Fruit fly (Drosophila melanogaster) whole organism, prepupa: ENCODE data around the gene CadN2.

Experiments used
- Blimp-1 ChIP-seq: fragments of 200-800 bp; sonication (Bioruptor generic); optimal IDR thresholded peaks from 3 replicates; lab custom pipeline; 2017; ENCODE audit warnings: missing biosample characterization, missing genetic modification characterization, mild to moderate bottlenecking, moderate library complexity, missing genetic modification reagents
- CG10669 ChIP-seq: fragments of 200-800 bp; sonication (Bioruptor generic); optimal IDR thresholded peaks from 3 replicates; lab custom pipeline; 2018; ENCODE audit warnings: missing biosample characterization, mild to moderate bottlenecking, missing genetic modification characterization, moderate library complexity
- CG11294 ChIP-seq: fragments of 200-800 bp; sonication (Bioruptor generic); IDR thresholded peaks from 2 replicates; pipeline ENCODE4 v1.3.6; 2022; ENCODE audit warnings: missing biosample characterization, missing genetic modification characterization
- CG11762 ChIP-seq: fragments of 200-800 bp; sonication (Bioruptor generic); optimal IDR thresholded peaks from 3 replicates; lab custom pipeline; 2016; ENCODE audit warnings: missing biosample characterization, missing genetic modification characterization; ENCODE audit not compliant: insufficient read depth
- CG11902 ChIP-seq: fragments of 200-800 bp; sonication (Bioruptor generic); optimal IDR thresholded peaks from 3 replicates; lab custom pipeline; 2016; ENCODE audit warnings: missing biosample characterization, missing genetic modification characterization
- CG15336 ChIP-seq: fragments of 200-800 bp; sonication (Bioruptor generic); IDR thresholded peaks from 2 replicates; pipeline ENCODE4 v1.3.6; 2022; ENCODE audit warnings: missing biosample characterization, missing genetic modification characterization
- CG1621 ChIP-seq: fragments of 200-800 bp; sonication (Bioruptor generic); optimal IDR thresholded peaks from 3 replicates; lab custom pipeline; 2018; ENCODE audit warnings: missing biosample characterization, mild to moderate bottlenecking, missing genetic modification characterization
- CG3032 ChIP-seq: fragments of 200-800 bp; optimal IDR thresholded peaks from 2 replicates; lab custom pipeline; 2019; ENCODE audit warnings: missing biosample characterization, mild to moderate bottlenecking, missing genetic modification characterization, moderate library complexity
- CG32006 ChIP-seq: fragments of 200-800 bp; sonication (Bioruptor generic); optimal IDR thresholded peaks from 3 replicates; lab custom pipeline; 2017; ENCODE audit warnings: missing biosample characterization, mild to moderate bottlenecking, missing genetic modification characterization
- CG34406 ChIP-seq: fragments of 200-800 bp; sonication (Bioruptor generic); optimal IDR thresholded peaks from 3 replicates; lab custom pipeline; 2016; ENCODE audit warnings: missing biosample characterization, missing genetic modification characterization
- CG3919 ChIP-seq: fragments of 200-800 bp; sonication (Bioruptor generic); optimal IDR thresholded peaks from 3 replicates; lab custom pipeline; 2016; ENCODE audit warnings: missing biosample characterization, missing genetic modification characterization
- CG4318 ChIP-seq: fragments of 200-800 bp; sonication (Bioruptor generic); optimal IDR thresholded peaks from 3 replicates; lab custom pipeline; 2017; ENCODE audit warnings: missing biosample characterization, mild to moderate bottlenecking, missing genetic modification characterization
- CG6163 ChIP-seq: fragments of 200-800 bp; sonication (Bioruptor generic); IDR thresholded peaks from 3 replicates; pipeline ENCODE4 v1.3.6; 2022; ENCODE audit warnings: missing biosample characterization, missing genetic modification characterization
- CG6276 ChIP-seq: fragments of 200-800 bp; sonication (Bioruptor generic); optimal IDR thresholded peaks from 2 replicates; lab custom pipeline; 2017; ENCODE audit warnings: missing biosample characterization, mild to moderate bottlenecking, missing genetic modification characterization
- CG6792 ChIP-seq: fragments of 200-800 bp; sonication (Bioruptor generic); optimal IDR thresholded peaks from 3 replicates; lab custom pipeline; 2016; ENCODE audit warnings: missing biosample characterization, missing genetic modification characterization
- CG7368 ChIP-seq: fragments of 200-800 bp; sonication (Bioruptor generic); optimal IDR thresholded peaks from 3 replicates; lab custom pipeline; 2016; ENCODE audit warnings: missing biosample characterization, missing genetic modification characterization
- CG8119 ChIP-seq: fragments of 200-800 bp; sonication (Bioruptor generic); IDR thresholded peaks from 3 replicates; pipeline ENCODE4 v1.3.6; 2022; ENCODE audit warnings: missing biosample characterization, missing genetic modification characterization
- CG8319 ChIP-seq: fragments of 200-800 bp; sonication (Bioruptor generic); optimal IDR thresholded peaks from 3 replicates; lab custom pipeline; 2016; ENCODE audit warnings: missing biosample characterization, missing genetic modification characterization
- CG9139 ChIP-seq: fragments of 200-800 bp; sonication (Bioruptor generic); optimal IDR thresholded peaks from 3 replicates; lab custom pipeline; 2017; ENCODE audit warnings: missing biosample characterization, mild to moderate bottlenecking, missing genetic modification characterization
- Eip75B ChIP-seq: fragments of 200-800 bp; sonication (Bioruptor generic); optimal IDR thresholded peaks from 3 replicates; lab custom pipeline; 2016; ENCODE audit warnings: missing biosample characterization, missing genetic modification characterization
- Eip78C ChIP-seq: fragments of 200-800 bp; sonication (Bioruptor generic); peaks from one replicate; lab custom pipeline; 2016; ENCODE audit warnings: missing biosample characterization, missing genetic modification characterization
- Eip93F ChIP-seq: fragments of 200-800 bp; sonication (Bioruptor generic); optimal IDR thresholded peaks from 2 replicates; lab custom pipeline; 2016; ENCODE audit warnings: missing biosample characterization, mild to moderate bottlenecking, missing genetic modification characterization
- Ets21C ChIP-seq: fragments of 200-800 bp; sonication (Bioruptor generic); optimal IDR thresholded peaks from 3 replicates; lab custom pipeline; 2016; ENCODE audit warnings: missing biosample characterization, missing genetic modification characterization
- Ets96B ChIP-seq: fragments of 200-800 bp; optimal IDR thresholded peaks from 2 replicates; lab custom pipeline; 2019; ENCODE audit warnings: missing biosample characterization, mild to moderate bottlenecking, missing genetic modification characterization, moderate library complexity
- Hr38 ChIP-seq: sonication (Bioruptor generic); optimal IDR thresholded peaks from 2 replicates; lab custom pipeline; 2016; ENCODE audit warnings: missing biosample characterization, missing genetic modification characterization
- Hr39 ChIP-seq: fragments of 200-800 bp; sonication (Bioruptor generic); optimal IDR thresholded peaks from 2 replicates; lab custom pipeline; 2016; ENCODE audit warnings: missing biosample characterization, missing genetic modification characterization
- Hr4 ChIP-seq: fragments of 200-800 bp; sonication (Bioruptor generic); optimal IDR thresholded peaks from 3 replicates; lab custom pipeline; 2016; ENCODE audit warnings: missing biosample characterization, missing genetic modification characterization
- Lpt ChIP-seq: fragments of 200-800 bp; sonication (Bioruptor generic); optimal IDR thresholded peaks from 3 replicates; lab custom pipeline; 2016; ENCODE audit warnings: missing biosample characterization, missing genetic modification characterization
- Met ChIP-seq: fragments of 200-800 bp; sonication (Bioruptor generic); optimal IDR thresholded peaks from 3 replicates; lab custom pipeline; 2016; ENCODE audit warnings: missing biosample characterization, missing genetic modification characterization
- OdsH ChIP-seq: fragments of 200-800 bp; sonication (Bioruptor generic); optimal IDR thresholded peaks from 3 replicates; lab custom pipeline; 2016; ENCODE audit warnings: missing biosample characterization, missing genetic modification characterization
- achi ChIP-seq: fragments of 200-800 bp; sonication (Bioruptor generic); optimal IDR thresholded peaks from 3 replicates; lab custom pipeline; 2016; ENCODE audit warnings: missing biosample characterization, missing genetic modification characterization
- acj6 ChIP-seq: fragments of 200-800 bp; sonication (Bioruptor generic); optimal IDR thresholded peaks from 3 replicates; lab custom pipeline; 2016; ENCODE audit warnings: missing biosample characterization, missing genetic modification characterization
- cyc ChIP-seq: fragments of 200-800 bp; sonication (Bioruptor generic); optimal IDR thresholded peaks from 3 replicates; lab custom pipeline; 2016; ENCODE audit warnings: missing biosample characterization, missing genetic modification characterization
- dac ChIP-seq: fragments of 200-800 bp; sonication (Bioruptor generic); optimal IDR thresholded peaks from 2 replicates; lab custom pipeline; 2017; ENCODE audit warnings: missing biosample characterization, mild to moderate bottlenecking, missing genetic modification characterization
- dsx ChIP-seq: fragments of 200-800 bp; optimal IDR thresholded peaks from 3 replicates; lab custom pipeline; 2019; ENCODE audit warnings: missing biosample characterization, mild to moderate bottlenecking, missing genetic modification characterization, moderate library complexity; ENCODE audit not compliant: poor library complexity, severe bottlenecking
- fd59A ChIP-seq: fragments of 200-800 bp; sonication (Bioruptor generic); optimal IDR thresholded peaks from 2 replicates; lab custom pipeline; 2017; ENCODE audit warnings: missing biosample characterization, mild to moderate bottlenecking, missing genetic modification characterization, missing genetic modification reagents
- fd85E ChIP-seq: fragments of 200-800 bp; sonication (Bioruptor generic); optimal IDR thresholded peaks from 3 replicates; lab custom pipeline; 2016; ENCODE audit warnings: missing biosample characterization, missing genetic modification characterization
- fkh ChIP-seq: fragments of 200-800 bp; sonication (Bioruptor generic); optimal IDR thresholded peaks from 3 replicates; lab custom pipeline; 2017; ENCODE audit warnings: missing biosample characterization, mild to moderate bottlenecking, missing genetic modification characterization, moderate library complexity
- net ChIP-seq: fragments of 200-800 bp; sonication (Bioruptor generic); optimal IDR thresholded peaks from 3 replicates; lab custom pipeline; 2016; ENCODE audit warnings: missing biosample characterization, missing genetic modification characterization
- pdm3 ChIP-seq: fragments of 200-800 bp; sonication (Bioruptor generic); optimal IDR thresholded peaks from 3 replicates; lab custom pipeline; 2016; ENCODE audit warnings: missing biosample characterization, missing genetic modification characterization
- salr ChIP-seq, 2 experiments: fragments of 200-800 bp; sonication (Bioruptor generic); optimal IDR thresholded peaks; 3 replicates each; lab custom pipeline; 2016 to 2018; ENCODE audit warnings: missing biosample characterization in 2 of 2, missing genetic modification characterization in 2 of 2, mild to moderate bottlenecking in 1 of 2
- spab ChIP-seq: fragments of 200-800 bp; sonication (Bioruptor generic); optimal IDR thresholded peaks from 2 replicates; lab custom pipeline; 2017; ENCODE audit warnings: missing biosample characterization, mild to moderate bottlenecking, missing genetic modification characterization, missing genetic modification reagents
- ss ChIP-seq, 2 experiments: fragments of 200-800 bp; sonication (Bioruptor generic); optimal IDR thresholded peaks; 2 replicates in 1 of 2; 3 replicates in 1 of 2; lab custom pipeline; 2017 to 2018; ENCODE audit warnings: mild to moderate bottlenecking in 2 of 2, missing biosample characterization in 2 of 2, missing genetic modification characterization in 2 of 2, moderate library complexity in 1 of 2
- svp ChIP-seq: fragments of 200-800 bp; sonication (Bioruptor generic); peaks from one replicate; lab custom pipeline; 2016; ENCODE audit warnings: missing biosample characterization, missing genetic modification characterization
- topi ChIP-seq: fragments of 200-800 bp; sonication (Bioruptor generic); optimal IDR thresholded peaks from 3 replicates; lab custom pipeline; 2016; ENCODE audit warnings: missing biosample characterization, missing genetic modification characterization
- vri ChIP-seq: fragments of 200-800 bp; sonication (Bioruptor generic); optimal IDR thresholded peaks from 3 replicates; lab custom pipeline; 2016; ENCODE audit warnings: missing biosample characterization, mild to moderate bottlenecking, missing genetic modification characterization

Gene CadN2

DNA sequence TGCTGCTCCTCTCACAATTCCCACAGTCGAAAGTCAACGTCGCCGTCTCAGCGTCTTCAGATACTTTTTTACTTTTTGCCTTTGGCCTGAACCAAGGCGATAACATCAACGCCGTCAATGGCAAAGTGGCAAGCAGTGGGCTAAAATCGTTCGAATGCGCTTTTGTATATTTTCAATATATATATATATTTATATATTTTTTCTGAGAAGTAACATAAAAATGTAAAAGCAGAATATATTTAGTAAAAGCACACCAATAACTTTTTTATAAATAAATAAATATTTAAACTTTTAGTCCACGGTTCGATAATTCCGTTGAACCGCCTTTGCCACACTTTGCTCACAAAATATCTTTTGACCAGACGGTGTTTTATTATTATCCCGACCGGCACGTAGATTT, 124.9 kb downstream of the CadN2 start (continued):
- TF ChIP-seq pdm3 (GFP tag; lab: Kevin White, UChicago) (no peak), Lpt (GFP tag; lab: Kevin White, UChicago) (no peak), Met (GFP tag; lab: Kevin White, UChicago) (peak; percentile 38), CG15336 (GFP tag; lab: Robert Waterston, UW) (peak; percentile 33; the same call in 1 of the 2 replicates), Ets96B (tag; lab: Kevin White, UChicago) (peak; percentile 68), CG34406 (peak; percentile 52), CG8119 (GFP tag; lab: Robert Waterston, UW) (peak; percentile 45; the same call in 1 of the 3 replicates), topi (GFP tag; lab: Kevin White, UChicago) (peak; percentile 34), spab (GFP tag; lab: Kevin White, UChicago) (peak; percentile 33), Eip75B (GFP tag; lab: Kevin White, UChicago) (no peak), CG6792 (peak; percentile 60), net (GFP tag; lab: Kevin White, UChicago) (peak; percentile 40), fd59A (GFP tag; lab: Kevin White, UChicago) (no peak), CG3032 (tag; lab: Kevin White, UChicago) (peak; percentile 55), OdsH (peak; percentile 52), Eip93F (GFP tag; lab: Kevin White, UChicago) (no peak), Hr4 (GFP tag; lab: Kevin White, UChicago) (no peak), svp (peak; percentile 76), CG11762 (no peak), acj6 (peak; percentile 50), fd85E (no peak), achi (GFP tag; lab: Kevin White, UChicago) (peak; percentile 62), vri (GFP tag; lab: Kevin White, UChicago) (peak; percentile 49), CG32006 (GFP tag; lab: Kevin White, UChicago) (peak; percentile 42), Ets21C (GFP tag; lab: Kevin White, UChicago) (no peak)

DNA sequence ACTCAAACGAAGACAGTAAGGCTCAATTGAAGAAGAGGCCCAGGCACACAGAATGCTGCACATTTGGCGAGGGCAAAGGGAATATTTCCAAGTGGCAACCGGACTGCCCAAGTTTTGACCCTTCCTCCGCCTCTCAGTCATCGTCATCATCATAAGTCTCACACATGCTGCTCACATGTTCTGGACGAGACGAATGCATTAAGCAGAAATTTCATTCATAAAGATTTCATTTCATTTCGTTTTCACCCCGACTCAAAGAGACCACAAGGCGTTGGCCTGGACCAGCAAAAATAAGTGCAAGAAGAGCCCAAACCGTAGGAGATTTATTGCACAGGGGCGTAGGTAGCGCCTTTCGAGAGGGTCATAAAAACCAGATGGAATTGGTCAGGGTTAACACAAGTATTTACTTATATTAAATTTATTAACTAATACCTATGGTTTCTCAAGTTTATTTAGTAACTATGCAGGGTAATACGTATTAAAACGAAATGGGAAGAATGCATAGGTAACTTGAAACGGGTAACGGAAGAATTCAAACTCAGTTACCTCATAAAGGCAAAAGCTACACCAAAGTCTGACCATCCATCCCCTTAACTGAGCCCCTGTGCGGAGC, 126.2 kb downstream of the CadN2 start:
- TF ChIP-seq salr (GFP tag; optimal IDR thresholded peaks at IDR 0.05; lab: Kevin White, UChicago) (peak in 1 of 2 experiments; percentile 3), Blimp-1 (GFP tag; lab: Kevin White, UChicago) (peak; percentile 23), dsx (peak; percentile 41), CG15336 (GFP tag; lab: Robert Waterston, UW) (no peak), CG6276 (no peak), CG6163 (GFP tag; lab: Robert Waterston, UW) (no peak), fd85E (no peak), Eip75B (GFP tag; lab: Kevin White, UChicago) (peak; percentile 46), OdsH (peak; percentile 54), CG11902 (GFP tag; lab: Kevin White, UChicago) (peak; percentile 42), pdm3 (GFP tag; lab: Kevin White, UChicago) (peak; percentile 57), fkh (GFP tag; lab: Kevin White, UChicago) (no peak), Hr38 (GFP tag; lab: Kevin White, UChicago) (no peak), CG8319 (GFP tag; lab: Kevin White, UChicago) (no peak), CG11294 (GFP tag; lab: Robert Waterston, UW) (no peak), ss (GFP tag; optimal IDR thresholded peaks at IDR 0.05; lab: Kevin White, UChicago) (peak; percentile 23 to 56), acj6 (peak; percentile 56), achi (GFP tag; lab: Kevin White, UChicago) (peak; percentile 45), CG9139 (GFP tag; lab: Kevin White, UChicago) (peak; percentile 10), CG4318 (no peak), CG1621 (tag; lab: Kevin White, UChicago) (peak; percentile 41), CG7368 (GFP tag; lab: Kevin White, UChicago) (peak; percentile 13), CG3032 (tag; lab: Kevin White, UChicago) (peak; percentile 32), fd59A (GFP tag; lab: Kevin White, UChicago) (peak; percentile 45), Ets21C (GFP tag; lab: Kevin White, UChicago) (peak; percentile 36), CG10669 (peak; percentile 38), CG34406 (peak; percentile 52), Eip78C (GFP tag; lab: Kevin White, UChicago) (peak; percentile 81), CG6792 (peak; percentile 38), CG8119 (GFP tag; lab: Robert Waterston, UW) (no peak), dac (GFP tag; lab: Kevin White, UChicago) (no peak), Hr4 (GFP tag; lab: Kevin White, UChicago) (no peak), svp (peak; percentile 91), cyc (peak; percentile 55), spab (GFP tag; lab: Kevin White, UChicago) (peak; percentile 39), CG3919 (GFP tag; lab: Kevin White, UChicago) (peak; percentile 28), Lpt (GFP tag; lab: Kevin White, UChicago) (no peak), Hr39 (GFP tag; lab: Kevin White, UChicago) (peak; percentile 56)
